Fruit fly (Drosophila melanogaster) whole organism, embryonic: ENCODE measurements around the gene CG34265.

Experiments used
- Atf-2 ChIP-seq: fragments of 200-800 bp; sonication (Bioruptor generic); optimal IDR thresholded peaks from 2 replicates; lab custom pipeline; 2016; ENCODE audit warnings: missing biosample characterization, missing genetic modification characterization
- Atf3 ChIP-seq: fragments of 200-800 bp; sonication (Bioruptor generic); optimal IDR thresholded peaks from 3 replicates; lab custom pipeline; 2016; ENCODE audit warnings: missing biosample characterization, missing genetic modification characterization
- BtbVII ChIP-seq: fragments of 200-800 bp; sonication (Bioruptor generic); optimal IDR thresholded peaks from 3 replicates; lab custom pipeline; 2017; ENCODE audit warnings: missing biosample characterization, mild to moderate bottlenecking, missing genetic modification characterization
- CG10462 ChIP-seq: fragments of 200-800 bp; sonication (Bioruptor generic); optimal IDR thresholded peaks from 2 replicates; lab custom pipeline; 2016; ENCODE audit warnings: missing biosample characterization, missing genetic modification characterization
- CG10543 ChIP-seq: fragments of 200-800 bp; sonication (Bioruptor generic); optimal IDR thresholded peaks from 3 replicates; lab custom pipeline; 2017; ENCODE audit warnings: missing biosample characterization, mild to moderate bottlenecking, missing genetic modification characterization, moderate library complexity
- CG11247 ChIP-seq: fragments of 200-800 bp; sonication (Bioruptor generic); IDR thresholded peaks from 2 replicates; pipeline ENCODE4 v1.3.6; 2022; ENCODE audit warnings: missing biosample characterization, missing genetic modification characterization
- CG11560 ChIP-seq: fragments of 200-800 bp; sonication (Bioruptor generic); IDR thresholded peaks from 3 replicates; pipeline ENCODE4 v1.3.6; 2022; ENCODE audit warnings: missing biosample characterization, missing genetic modification characterization
- CG12071 ChIP-seq: fragments of 200-800 bp; sonication (Bioruptor generic); optimal IDR thresholded peaks from 3 replicates; lab custom pipeline; 2018; ENCODE audit warnings: missing biosample characterization, mild to moderate bottlenecking, missing genetic modification characterization
- CG13123 ChIP-seq: fragments of 200-800 bp; sonication (Bioruptor generic); optimal IDR thresholded peaks from 2 replicates; lab custom pipeline; 2016; ENCODE audit warnings: missing biosample characterization, missing genetic modification characterization
- CG14014 ChIP-seq: fragments of 200-800 bp; sonication (Bioruptor generic); IDR thresholded peaks from 2 replicates; pipeline ENCODE4 v1.3.6; 2022; ENCODE audit warnings: missing biosample characterization, missing genetic modification characterization
- CG14860 ChIP-seq: fragments of 200-800 bp; sonication (Bioruptor generic); IDR thresholded peaks from 3 replicates; pipeline ENCODE4 v1.3.6; 2022; ENCODE audit warnings: missing biosample characterization, missing genetic modification characterization; ENCODE audit not compliant: partially characterized antibody
- CG1603 ChIP-seq: fragments of 200-800 bp; sonication (Bioruptor generic); optimal IDR thresholded peaks from 2 replicates; lab custom pipeline; 2019; ENCODE audit warnings: missing biosample characterization, mild to moderate bottlenecking, missing genetic modification characterization, moderate library complexity
- CG17612 ChIP-seq: fragments of 200-800 bp; sonication (Bioruptor generic); IDR thresholded peaks from 2 replicates; pipeline ENCODE4 v1.3.6; 2022; ENCODE audit warnings: missing biosample characterization, missing genetic modification characterization
- CG17802 ChIP-seq: fragments of 200-800 bp; sonication (Bioruptor generic); optimal IDR thresholded peaks from 2 replicates; lab custom pipeline; 2018; ENCODE audit warnings: missing biosample characterization, mild to moderate bottlenecking, missing genetic modification characterization, moderate library complexity
- CG1792 ChIP-seq: fragments of 200-800 bp; sonication (Bioruptor generic); optimal IDR thresholded peaks from 2 replicates; lab custom pipeline; 2016; ENCODE audit warnings: missing biosample characterization, missing genetic modification characterization
- CG18619 ChIP-seq: fragments of 200-800 bp; sonication (Bioruptor generic); optimal IDR thresholded peaks from 3 replicates; lab custom pipeline; 2017; ENCODE audit warnings: missing biosample characterization, mild to moderate bottlenecking, missing genetic modification characterization
- CG2120 ChIP-seq: fragments of 200-800 bp; sonication (Bioruptor generic); optimal IDR thresholded peaks from 3 replicates; lab custom pipeline; 2016; ENCODE audit warnings: missing biosample characterization, missing genetic modification characterization
- CG34376 ChIP-seq: fragments of 200-800 bp; sonication (Bioruptor generic); optimal IDR thresholded peaks from 2 replicates; lab custom pipeline; 2018; ENCODE audit warnings: missing biosample characterization, mild to moderate bottlenecking, missing genetic modification characterization
- CG3995 ChIP-seq: fragments of 200-800 bp; sonication (Bioruptor generic); optimal IDR thresholded peaks from 3 replicates; lab custom pipeline; 2016; ENCODE audit warnings: missing biosample characterization, missing genetic modification characterization
- CG4404 ChIP-seq: fragments of 200-800 bp; sonication (Bioruptor generic); IDR thresholded peaks from 2 replicates; pipeline ENCODE4 v1.3.6; 2022; ENCODE audit warnings: missing biosample characterization, missing genetic modification characterization
- CG6813 ChIP-seq: fragments of 200-800 bp; sonication (Bioruptor generic); optimal IDR thresholded peaks from 2 replicates; lab custom pipeline; 2017; ENCODE audit warnings: missing biosample characterization, missing genetic modification characterization, mild to moderate bottlenecking, moderate library complexity, missing genetic modification reagents
- CG8388 ChIP-seq: fragments of 200-800 bp; sonication (Bioruptor generic); optimal IDR thresholded peaks from 2 replicates; lab custom pipeline; 2019; ENCODE audit warnings: missing biosample characterization, mild to moderate bottlenecking, missing genetic modification characterization, moderate library complexity
- CG8765 ChIP-seq: fragments of 200-800 bp; sonication (Bioruptor generic); IDR thresholded peaks from 2 replicates; pipeline ENCODE4 v1.3.6; 2022; ENCODE audit warnings: missing biosample characterization, missing genetic modification characterization
- CG8924 ChIP-seq: fragments of 200-800 bp; optimal IDR thresholded peaks from 3 replicates; lab custom pipeline; 2019; ENCODE audit warnings: missing biosample characterization, mild to moderate bottlenecking, missing genetic modification characterization, moderate library complexity
- Dad ChIP-seq: fragments of 200-800 bp; sonication (Bioruptor generic); optimal IDR thresholded peaks from 3 replicates; lab custom pipeline; 2016; ENCODE audit warnings: missing biosample characterization, missing genetic modification characterization
- ERR ChIP-seq: fragments of 200-800 bp; sonication (Bioruptor generic); optimal IDR thresholded peaks from 2 replicates; lab custom pipeline; 2016; ENCODE audit warnings: missing biosample characterization, missing genetic modification characterization
- HHEX ChIP-seq: fragments of 200-800 bp; sonication (Bioruptor generic); optimal IDR thresholded peaks from 3 replicates; lab custom pipeline; 2017; ENCODE audit warnings: missing biosample characterization, mild to moderate bottlenecking, missing genetic modification characterization, missing genetic modification reagents
- Nf-YA ChIP-seq: fragments of 200-800 bp; sonication (Bioruptor generic); IDR thresholded peaks from 2 replicates; pipeline ENCODE4 v1.3.6; 2022; ENCODE audit warnings: missing biosample characterization, missing genetic modification characterization
- Nf-YB ChIP-seq: fragments of 200-800 bp; sonication (Bioruptor generic); optimal IDR thresholded peaks from 3 replicates; lab custom pipeline; 2019; ENCODE audit warnings: missing biosample characterization, mild to moderate bottlenecking, missing genetic modification characterization, moderate library complexity
- NfI ChIP-seq: fragments of 200-800 bp; sonication (Bioruptor generic); optimal IDR thresholded peaks from 3 replicates; lab custom pipeline; 2018; ENCODE audit warnings: missing biosample characterization, mild to moderate bottlenecking, missing genetic modification characterization, moderate library complexity
- Oli ChIP-seq: fragments of 200-800 bp; sonication (Bioruptor generic); optimal IDR thresholded peaks from 2 replicates; lab custom pipeline; 2018; ENCODE audit warnings: missing biosample characterization, mild to moderate bottlenecking, missing genetic modification characterization, moderate library complexity
- Optix ChIP-seq: fragments of 200-800 bp; sonication (Bioruptor generic); IDR thresholded peaks from 3 replicates; pipeline ENCODE4 v1.3.6; 2022; ENCODE audit warnings: missing biosample characterization, missing genetic modification characterization
- Spps ChIP-seq: fragments of 200-800 bp; sonication (Bioruptor generic); optimal IDR thresholded peaks from 2 replicates; lab custom pipeline; 2018; ENCODE audit warnings: missing biosample characterization, mild to moderate bottlenecking, missing genetic modification characterization
- Xrp1 ChIP-seq: fragments of 200-800 bp; sonication (Bioruptor generic); IDR thresholded peaks from 2 replicates; pipeline ENCODE4 v1.3.6; 2022; ENCODE audit warnings: missing biosample characterization, missing genetic modification characterization
- bab2 ChIP-seq: fragments of 200-800 bp; sonication (Bioruptor generic); optimal IDR thresholded peaks from 2 replicates; lab custom pipeline; 2016; ENCODE audit warnings: missing biosample characterization, missing genetic modification characterization
- bbx ChIP-seq: fragments of 200-800 bp; sonication (Bioruptor generic); IDR thresholded peaks from 2 replicates; pipeline ENCODE4 v1.3.6; 2022; ENCODE audit warnings: missing biosample characterization, missing genetic modification characterization; ENCODE audit not compliant: partially characterized antibody
- chif ChIP-seq, 2 experiments: fragments of 200-800 bp; sonication (Bioruptor generic); optimal IDR thresholded peaks; 3 replicates each; lab custom pipeline; 2016; ENCODE audit warnings: missing biosample characterization in 2 of 2, missing genetic modification characterization in 2 of 2
- ci ChIP-seq: fragments of 200-800 bp; sonication (Bioruptor generic); IDR thresholded peaks from 3 replicates; pipeline ENCODE4 v1.3.6; 2022; ENCODE audit warnings: missing biosample characterization, missing genetic modification characterization
- crc ChIP-seq: fragments of 200-800 bp; sonication (Bioruptor generic); optimal IDR thresholded peaks from 2 replicates; lab custom pipeline; 2016; ENCODE audit warnings: missing biosample characterization, missing genetic modification characterization
- fd96Cb ChIP-seq: fragments of 200-800 bp; sonication (Bioruptor generic); optimal IDR thresholded peaks from 2 replicates; lab custom pipeline; 2018; ENCODE audit warnings: missing biosample characterization, mild to moderate bottlenecking, missing genetic modification characterization, moderate library complexity
- nom ChIP-seq: fragments of 200-800 bp; sonication (Bioruptor generic); optimal IDR thresholded peaks from 2 replicates; lab custom pipeline; 2017; ENCODE audit warnings: missing biosample characterization, missing genetic modification characterization, mild to moderate bottlenecking, moderate library complexity, missing genetic modification reagents
- onecut ChIP-seq: fragments of 200-800 bp; sonication (Bioruptor generic); IDR thresholded peaks from 2 replicates; pipeline ENCODE4 v1.3.6; 2022; ENCODE audit warnings: missing biosample characterization, missing genetic modification characterization
- repo ChIP-seq: fragments of 200-800 bp; sonication (Bioruptor generic); optimal IDR thresholded peaks from 2 replicates; lab custom pipeline; 2016; ENCODE audit warnings: missing biosample characterization, missing genetic modification characterization
- shn ChIP-seq: fragments of 200-800 bp; sonication (Bioruptor generic); optimal IDR thresholded peaks from 3 replicates; lab custom pipeline; 2016; ENCODE audit warnings: missing biosample characterization, missing genetic modification characterization
- slou ChIP-seq: fragments of 200-800 bp; sonication (Bioruptor generic); optimal IDR thresholded peaks from 3 replicates; lab custom pipeline; 2016; ENCODE audit warnings: missing biosample characterization, missing genetic modification characterization
- slp2 ChIP-seq: fragments of 200-800 bp; sonication (Bioruptor generic); optimal IDR thresholded peaks from 2 replicates; lab custom pipeline; 2016; ENCODE audit warnings: missing biosample characterization, missing genetic modification characterization
- so ChIP-seq: fragments of 200-800 bp; sonication (Bioruptor generic); IDR thresholded peaks from 3 replicates; pipeline ENCODE4 v1.3.6; 2022; ENCODE audit warnings: missing biosample characterization, missing genetic modification characterization
- stwl ChIP-seq: fragments of 200-800 bp; sonication (Bioruptor generic); optimal IDR thresholded peaks from 3 replicates; lab custom pipeline; 2018; ENCODE audit warnings: missing biosample characterization, mild to moderate bottlenecking, missing genetic modification characterization, moderate library complexity
- trh ChIP-seq: fragments of 200-800 bp; sonication (Bioruptor generic); optimal IDR thresholded peaks from 2 replicates; lab custom pipeline; 2016; ENCODE audit warnings: missing biosample characterization, missing genetic modification characterization
- unc-4 ChIP-seq: fragments of 200-800 bp; sonication (Bioruptor generic); IDR thresholded peaks from 2 replicates; pipeline ENCODE4 v1.3.6; 2022; ENCODE audit warnings: missing biosample characterization, missing genetic modification characterization; ENCODE audit not compliant: partially characterized antibody

Gene CG34265

DNA sequence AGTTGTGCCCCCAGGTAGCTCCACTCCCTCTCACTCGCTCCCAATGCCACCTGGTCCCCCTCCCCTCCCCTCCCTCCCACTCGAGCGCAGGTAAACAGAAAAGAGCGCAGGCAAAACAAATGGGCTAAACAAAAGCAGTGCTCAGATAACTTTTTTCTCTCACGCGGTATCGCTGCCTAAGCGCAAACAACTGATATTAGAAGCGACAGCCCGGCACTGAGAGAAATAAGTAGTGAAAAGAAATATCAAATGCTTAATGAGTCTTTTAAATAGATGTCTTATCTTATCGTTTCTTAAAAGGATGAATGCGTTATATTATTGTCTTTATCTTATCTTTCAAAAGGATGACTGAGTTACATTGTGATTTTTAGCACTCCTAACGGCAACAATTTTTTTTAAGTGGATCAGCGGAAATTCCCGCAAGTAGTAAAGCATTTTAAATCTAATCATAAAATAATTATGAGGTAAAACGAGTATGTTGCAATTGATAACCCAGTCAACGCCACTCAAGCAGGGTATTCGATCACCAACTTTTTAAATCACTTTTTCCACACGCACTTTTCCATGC is 33.0 kb downstream of the CG34265 start (continued):
- TF ChIP-seq CG11247 (GFP tag; lab: Robert Waterston, UW) (peak; percentile 85), ci (GFP tag; lab: Robert Waterston, UW) (peak; percentile 94), CG3995 (GFP tag; lab: Kevin White, UChicago) (peak; percentile 23), CG18619 (GFP tag; lab: Kevin White, UChicago) (peak; percentile 83), CG1603 (tag; lab: Kevin White, UChicago) (peak; percentile 85), CG10543 (GFP tag; lab: Kevin White, UChicago) (peak; percentile 83), CG14014 (GFP tag; lab: Robert Waterston, UW) (peak; percentile 92), Nf-YA (GFP tag; lab: Robert Waterston, UW) (peak; percentile 83), CG13123 (GFP tag; lab: Kevin White, UChicago) (peak; percentile 72), HHEX (GFP tag; lab: Kevin White, UChicago) (peak; percentile 89), bbx (GFP tag; lab: Robert Waterston, UW) (no peak), NfI (GFP tag; lab: Kevin White, UChicago) (peak; percentile 89), stwl (tag; lab: Kevin White, UChicago) (no peak), crc (GFP tag; lab: Kevin White, UChicago) (peak; percentile 88), Nf-YB (peak; percentile 79), onecut (GFP tag; lab: Robert Waterston, UW) (peak; percentile 89), CG17802 (tag; lab: Kevin White, UChicago) (peak; percentile 57), bab2 (GFP tag; lab: Kevin White, UChicago) (peak; percentile 90), Oli (peak; percentile 94), Atf-2 (peak; percentile 86), repo (GFP tag; lab: Kevin White, UChicago) (peak; percentile 73), CG14860 (no peak), CG6813 (GFP tag; lab: Kevin White, UChicago) (peak; percentile 89), Dad (GFP tag; lab: Kevin White, UChicago) (peak; percentile 84), chif (GFP tag; optimal IDR thresholded peaks at IDR 0.05; lab: Kevin White, UChicago) (peak; percentile 89 to 90), CG11560 (tag; lab: Robert Waterston, UW) (peak; percentile 66), trh (peak; percentile 77), fd96Cb (tag; lab: Kevin White, UChicago) (peak; percentile 88), CG1792 (GFP tag; lab: Kevin White, UChicago) (peak; percentile 87), CG10462 (GFP tag; lab: Kevin White, UChicago) (peak; percentile 89), shn (peak; percentile 74), CG8765 (GFP tag; lab: Robert Waterston, UW) (peak; percentile 34; the same call in 1 of the 2 replicates), CG12071 (GFP tag; lab: Kevin White, UChicago) (peak; percentile 89), BtbVII (GFP tag; lab: Kevin White, UChicago) (peak; percentile 89), CG34376 (GFP tag; lab: Kevin White, UChicago) (peak; percentile 87), Spps (tag; lab: Kevin White, UChicago) (peak; percentile 71), CG17612 (GFP tag; lab: Robert Waterston, UW) (peak; percentile 60; the same call in 1 of the 2 replicates), so (peak; percentile 93), Optix (peak; percentile 81), CG8388 (peak; percentile 90), slp2 (GFP tag; lab: Kevin White, UChicago) (peak; percentile 84), unc-4 (GFP tag; lab: Robert Waterston, UW) (no peak), Atf3 (GFP tag; lab: Kevin White, UChicago) (peak; percentile 87), slou (GFP tag; lab: Kevin White, UChicago) (peak; percentile 57), CG4404 (peak; percentile 59), nom (GFP tag; lab: Kevin White, UChicago) (no peak), Xrp1 (peak; percentile 91), CG8924 (peak; percentile 96), ERR (GFP tag; lab: Kevin White, UChicago) (peak; percentile 83), CG2120 (GFP tag; lab: Kevin White, UChicago) (peak; percentile 94)
